Worm (Caenorhabditis elegans): ENCODE results near the gene Y53G8AM.4.

DNA sequence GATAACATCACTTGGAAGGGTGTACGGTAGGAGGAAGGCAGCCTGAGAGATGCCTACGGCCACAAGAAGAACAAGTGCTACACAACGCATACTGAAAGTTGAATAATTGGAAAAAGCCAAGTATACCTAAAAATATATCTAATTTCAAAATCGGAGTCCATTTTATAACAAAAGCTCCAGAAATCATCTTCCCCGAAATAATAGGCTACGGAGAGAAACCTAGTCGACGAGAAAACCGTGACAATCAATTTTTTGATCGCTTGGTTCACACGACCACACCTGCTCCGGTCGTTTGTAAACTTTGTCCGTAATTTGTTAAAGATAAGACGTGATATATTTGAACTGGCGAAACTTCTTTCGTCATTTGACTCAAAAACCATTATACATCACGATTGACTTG is 2.8 kb upstream of the Y53G8AM.4 start, which contains the start of gene nspg-7.2:
- TF ChIP-seq med-1 (GFP tag; optimal IDR thresholded peaks at IDR 0.05; ENCODE audit: insufficient read depth): no peak
- no peak for TF ChIP-seq flt-1 (GFP tag; IDR thresholded peaks at IDR 0.05)
- TF ChIP-seq ztf-29 (GFP tag; IDR thresholded peaks at IDR 0.05): no peak

All from whole organism, midembryonic.